Worm (Caenorhabditis elegans) whole organism, midembryonic: ENCODE measurements around the gene cex-2.

Experiments
- T22C8.4 ChIP-seq: fragments of 200-800 bp; sonication (Bioruptor generic); IDR thresholded peaks from 2 replicates; pipeline ENCODE4 v1.3.6; 2022; ENCODE audit warnings: missing genetic modification characterization, missing compliant biosample characterization
- cog-1 ChIP-seq: sonication (generic microtip); optimal IDR thresholded peaks from 2 replicates; lab custom pipeline; 2016; ENCODE audit warnings: missing genetic modification characterization, missing compliant biosample characterization
- flt-1 ChIP-seq: fragments of 200-800 bp; sonication (Bioruptor generic); IDR thresholded peaks from 2 replicates; pipeline ENCODE4 v1.3.6; 2022; ENCODE audit warnings: missing genetic modification characterization, missing compliant biosample characterization
- klf-2 ChIP-seq: fragments of 200-800 bp; sonication (Bioruptor generic); conservative IDR thresholded peaks from 2 replicates; pipeline ENCODE4 v1.3.6; 2022; ENCODE audit warnings: missing genetic modification reagents, missing genetic modification characterization, missing compliant biosample characterization
- med-1 ChIP-seq: sonication (generic microtip); optimal IDR thresholded peaks from 2 replicates; lab custom pipeline; 2017; ENCODE audit warnings: missing genetic modification characterization, mild to moderate bottlenecking, missing compliant biosample characterization, antibody characterized with exemption, missing genetic modification reagents; ENCODE audit not compliant: insufficient read depth
- ref-1 ChIP-seq: fragments of 200-800 bp; sonication (Bioruptor generic); conservative IDR thresholded peaks from 2 replicates; pipeline ENCODE4 v1.3.6; 2022; ENCODE audit warnings: missing genetic modification reagents, missing genetic modification characterization, missing compliant biosample characterization
- tab-1 ChIP-seq: fragments of 200-800 bp; sonication (Bioruptor generic); IDR thresholded peaks from 2 replicates; pipeline ENCODE4 v1.3.6; 2022; ENCODE audit warnings: missing genetic modification characterization, missing compliant biosample characterization
- ztf-23 ChIP-seq: fragments of 200-800 bp; sonication (Bioruptor generic); IDR thresholded peaks from 2 replicates; pipeline ENCODE4 v1.3.6; 2022; ENCODE audit warnings: missing genetic modification reagents, missing genetic modification characterization, missing compliant biosample characterization
- ztf-29 ChIP-seq: fragments of 200-800 bp; sonication (Bioruptor generic); IDR thresholded peaks from 2 replicates; pipeline ENCODE4 v1.3.6; 2022; ENCODE audit warnings: missing genetic modification reagents, missing genetic modification characterization, missing compliant biosample characterization

The cex-2 gene

ce11 chrII:7783467-7783959 lies 51.7 kb downstream of the cex-2 start, which contains the start of gene skr-17:
TSS of gene skr-17 (plus strand) at chrII:7783517.
- TF ChIP-seq ztf-23 (GFP tag; lab: Robert Waterston, UW) (no peak), cog-1 (tag; lab: Kevin White, UChicago) (no peak), T22C8.4 (GFP tag; lab: Robert Waterston, UW) (no peak), tab-1 (GFP tag; lab: Robert Waterston, UW) (no peak), ztf-29 (no peak), flt-1 (no peak), ref-1 (GFP tag; lab: Robert Waterston, UW) (no peak), klf-2 (GFP tag; lab: Robert Waterston, UW) (no peak), med-1 (GFP tag; lab: Kevin White, UChicago) (no peak)
